Worm (Caenorhabditis elegans): ENCODE results near the gene abf-6.

Gene abf-6

ce11 chrX:12813539-12813938, 19.6 kb downstream of the abf-6 start, which contains the start of gene gei-3:
gei-3 (minus strand) TSS chrX:12813639.
- no peak for TF ChIP-seq egl-5 (tag; optimal IDR thresholded peaks at IDR 0.05)

ce11 chrX:12815367-12815766, 21.4 kb downstream of the abf-6 start:
- TF ChIP-seq jun-1 (tag; optimal IDR thresholded peaks at IDR 0.05) (no peak), nhr-76 (tag; optimal IDR thresholded peaks at IDR 0.05) (no peak), nhr-11 (tag; optimal IDR thresholded peaks at IDR 0.05) (no peak), snpc-4 (tag; optimal IDR thresholded peaks at IDR 0.05) (no peak), skn-1 (tag; optimal IDR thresholded peaks at IDR 0.05) (no peak), sea-2 (GFP tag; optimal IDR thresholded peaks at IDR 0.05) (no peak), egl-27 (tag; optimal IDR thresholded peaks at IDR 0.05) (no peak), fos-1 (tag; optimal IDR thresholded peaks at IDR 0.05) (no peak), hmg-11 (tag; optimal IDR thresholded peaks at IDR 0.05) (no peak), ceh-82 (tag; optimal IDR thresholded peaks at IDR 0.05) (no peak), lin-15B (tag; optimal IDR thresholded peaks at IDR 0.05) (no peak), egl-5 (tag; optimal IDR thresholded peaks at IDR 0.05) (no peak), lin-39 (tag; optimal IDR thresholded peaks at IDR 0.05) (no peak), ceh-16 (tag; optimal IDR thresholded peaks at IDR 0.05) (no peak), aly-2 (tag; optimal IDR thresholded peaks at IDR 0.05) (no peak)

ce11 chrX:12818768-12819167, 24.9 kb downstream of the abf-6 start:
- TF ChIP-seq ceh-16 (tag; optimal IDR thresholded peaks at IDR 0.05) (no peak), tbx-2 (tag; optimal IDR thresholded peaks at IDR 0.05) (no peak), nhr-43 (tag; optimal IDR thresholded peaks at IDR 0.05; ENCODE audit: poor library complexity, severe bottlenecking) (no peak), skn-1 (tag; optimal IDR thresholded peaks at IDR 0.05) (no peak), lin-15B (tag; optimal IDR thresholded peaks at IDR 0.05) (no peak), fkh-10 (GFP tag; optimal IDR thresholded peaks at IDR 0.05) (no peak), pha-4 (tag; optimal IDR thresholded peaks at IDR 0.05) (peak; percentile 33), unc-62 (GFP tag; optimal IDR thresholded peaks at IDR 0.05) (no peak), lin-39 (tag; optimal IDR thresholded peaks at IDR 0.05) (no peak), elt-1 (tag; optimal IDR thresholded peaks at IDR 0.05) (no peak), sea-2 (GFP tag; optimal IDR thresholded peaks at IDR 0.05) (no peak), elt-2 (tag; optimal IDR thresholded peaks at IDR 0.05) (peak; percentile 51), ztf-4 (tag; optimal IDR thresholded peaks at IDR 0.05) (no peak), R02D3.7 (tag; optimal IDR thresholded peaks at IDR 0.05) (no peak)

- TF ChIP-seq ztf-4 (tag; optimal IDR thresholded peaks at IDR 0.05) (no peak), lin-15B (tag; optimal IDR thresholded peaks at IDR 0.05) (no peak), unc-39 (tag; optimal IDR thresholded peaks at IDR 0.05) (no peak), elt-2 (tag; optimal IDR thresholded peaks at IDR 0.05) (peak; percentile 35), nhr-76 (tag; optimal IDR thresholded peaks at IDR 0.05) (no peak), sea-2 (GFP tag; optimal IDR thresholded peaks at IDR 0.05) (no peak), fkh-10 (GFP tag; optimal IDR thresholded peaks at IDR 0.05) (no peak), pqm-1 (tag; optimal IDR thresholded peaks at IDR 0.05) (peak; percentile 44), egl-27 (tag; optimal IDR thresholded peaks at IDR 0.05) (no peak), nhr-11 (tag; optimal IDR thresholded peaks at IDR 0.05) (no peak)
These were observed 25.6 kb downstream of the abf-6 start for ce11 chrX:12819512-12819911.

ce11 chrX:12825174-12825573, 31.3 kb downstream of the abf-6 start:
- TF ChIP-seq lsy-12 (tag; optimal IDR thresholded peaks at IDR 0.05) (no peak), snpc-4 (tag; optimal IDR thresholded peaks at IDR 0.05) (no peak), ceh-82 (tag; optimal IDR thresholded peaks at IDR 0.05) (no peak), nhr-76 (tag; optimal IDR thresholded peaks at IDR 0.05) (no peak), pha-4 (tag; optimal IDR thresholded peaks at IDR 0.05) (no peak), ceh-9 (tag; optimal IDR thresholded peaks at IDR 0.05) (no peak), sea-2 (GFP tag; optimal IDR thresholded peaks at IDR 0.05) (no peak), mdl-1 (tag; optimal IDR thresholded peaks at IDR 0.05) (no peak), skn-1 (tag; optimal IDR thresholded peaks at IDR 0.05) (no peak), fos-1 (tag; optimal IDR thresholded peaks at IDR 0.05) (no peak), fkh-10 (GFP tag; optimal IDR thresholded peaks at IDR 0.05) (no peak), mml-1 (tag; optimal IDR thresholded peaks at IDR 0.05) (no peak), nhr-77 (tag; optimal IDR thresholded peaks at IDR 0.05) (no peak), nhr-67 (tag; optimal IDR thresholded peaks at IDR 0.05) (no peak), unc-62 (GFP tag; optimal IDR thresholded peaks at IDR 0.05) (no peak), fkh-2 (tag; optimal IDR thresholded peaks at IDR 0.05) (no peak), nhr-28 (tag; optimal IDR thresholded peaks at IDR 0.05) (no peak), zag-1 (tag; optimal IDR thresholded peaks at IDR 0.05) (no peak), nhr-43 (tag; optimal IDR thresholded peaks at IDR 0.05; ENCODE audit: poor library complexity, severe bottlenecking) (no peak), nfya-1 (tag; optimal IDR thresholded peaks at IDR 0.05; ENCODE audit: insufficient read depth) (no peak)
